Worm (Caenorhabditis elegans) whole organism, L3 larva: ENCODE results near the gene C45B2.2.

ENCODE experiments used
- aly-2 ChIP-seq: fragments of 150-350 bp; optimal IDR thresholded peaks from 2 replicates; lab custom pipeline; 2014; ENCODE audit warnings: missing biosample characterization, missing genetic modification characterization
- ama-1 ChIP-seq: fragments of 150-350 bp; optimal IDR thresholded peaks from 2 replicates; lab custom pipeline; 2018
- lsy-12 ChIP-seq: sonication (generic microtip); optimal IDR thresholded peaks from 2 replicates; lab custom pipeline; 2016; ENCODE audit warnings: mild to moderate bottlenecking, missing genetic modification characterization, missing compliant biosample characterization
- ztf-11 ChIP-seq: fragments of 150-350 bp; optimal IDR thresholded peaks from 2 replicates; lab custom pipeline; 2014; ENCODE audit warnings: missing biosample characterization, missing genetic modification characterization

DNA sequence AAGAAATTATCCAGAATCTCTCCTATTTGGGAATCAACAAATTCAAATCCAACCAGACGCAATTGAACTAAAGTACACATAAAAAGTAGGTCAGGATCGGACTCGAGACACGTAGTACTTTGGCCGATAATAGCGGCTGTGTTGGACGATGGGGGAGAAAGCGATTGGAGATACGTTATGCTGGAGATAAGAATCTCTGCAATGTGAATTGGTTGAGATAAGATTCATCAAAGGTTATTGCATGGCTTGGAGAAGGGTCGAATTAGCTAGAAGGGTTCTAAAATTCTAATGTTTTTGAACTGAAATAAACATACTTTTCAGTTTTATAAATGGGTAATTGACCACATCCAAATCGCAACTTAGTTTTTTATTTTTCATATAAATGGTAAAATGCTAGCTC is 8.0 kb downstream of the C45B2.2 start:
- TF ChIP-seq ztf-11 (tag; lab: Kevin White, UChicago), result no peak
- TF ChIP-seq ama-1, result no peak
- no peak for TF ChIP-seq aly-2 (tag; lab: Kevin White, UChicago)
- no peak for TF ChIP-seq lsy-12 (tag; lab: Kevin White, UChicago)
